Worm (Caenorhabditis elegans) whole organism, L4 larva: ENCODE data around the gene hlh-4.

ENCODE experiments used
- D1046.2 ChIP-seq: fragments of 200-800 bp; sonication (Bioruptor generic); IDR thresholded peaks from 2 replicates; pipeline ENCODE4 v1.3.6; 2022; ENCODE audit warnings: missing genetic modification characterization, missing compliant biosample characterization
- F37D6.2 ChIP-seq: sonication (generic microtip); optimal IDR thresholded peaks from 2 replicates; lab custom pipeline; 2016; ENCODE audit warnings: mild to moderate bottlenecking, missing genetic modification characterization, missing compliant biosample characterization
- F44E2.7 ChIP-seq: fragments of 200-800 bp; sonication (Bioruptor generic); IDR thresholded peaks from 2 replicates; pipeline ENCODE4 v2.1.2; 2022; ENCODE audit warnings: missing genetic modification characterization, missing compliant biosample characterization
- F49E8.2 ChIP-seq: sonication (generic microtip); optimal IDR thresholded peaks from 2 replicates; lab custom pipeline; 2016; ENCODE audit warnings: missing compliant biosample characterization, mild to moderate bottlenecking, missing genetic modification characterization, borderline replicate concordance
- T26A8.4 ChIP-seq: fragments of 200-800 bp; sonication (Bioruptor generic); IDR thresholded peaks from 2 replicates; pipeline ENCODE4 v1.3.6; 2022; ENCODE audit warnings: missing genetic modification characterization, missing compliant biosample characterization
- Y105C5A.15 ChIP-seq: fragments of 200-800 bp; sonication (Bioruptor generic); IDR thresholded peaks from 2 replicates; pipeline ENCODE4 v1.3.6; 2022; ENCODE audit warnings: missing genetic modification characterization, missing compliant biosample characterization
- Y5F2A.4 ChIP-seq: fragments of 200-800 bp; sonication (Bioruptor generic); optimal IDR thresholded peaks from 2 replicates; lab custom pipeline; 2018; ENCODE audit warnings: mild to moderate bottlenecking, missing genetic modification characterization, missing compliant biosample characterization
- Y75B8A.6 ChIP-seq: fragments of 200-800 bp; sonication (Bioruptor generic); IDR thresholded peaks from 2 replicates; pipeline ENCODE4 v1.3.6; 2022; ENCODE audit warnings: missing genetic modification reagents, missing genetic modification characterization, missing compliant biosample characterization
- ama-1 ChIP-seq: fragments of 150-350 bp; optimal IDR thresholded peaks from 2 replicates; lab custom pipeline; 2014; ENCODE audit warnings: inconsistent platforms, mixed read lengths
- arid-1 ChIP-seq: fragments of 200-800 bp; sonication (Bioruptor generic); conservative IDR thresholded peaks from 2 replicates; pipeline ENCODE4 v1.3.6; 2022; ENCODE audit warnings: missing genetic modification reagents, missing genetic modification characterization, missing compliant biosample characterization
- attf-4 ChIP-seq: sonication (generic microtip); optimal IDR thresholded peaks from 3 replicates; lab custom pipeline; 2017; ENCODE audit warnings: missing biosample characterization, missing genetic modification characterization
- ceh-44 ChIP-seq: fragments of 200-800 bp; sonication (Bioruptor generic); IDR thresholded peaks from 2 replicates; pipeline ENCODE4 v1.3.6; 2022; ENCODE audit warnings: missing genetic modification reagents, missing genetic modification characterization, missing compliant biosample characterization
- ceh-62 ChIP-seq: sonication (generic microtip); optimal IDR thresholded peaks from 2 replicates; lab custom pipeline; 2017; ENCODE audit warnings: missing biosample characterization, missing genetic modification characterization
- ceh-82 ChIP-seq: sonication (generic microtip); optimal IDR thresholded peaks from 2 replicates; lab custom pipeline; 2017; ENCODE audit warnings: missing biosample characterization, missing genetic modification characterization
- ces-1 ChIP-seq: fragments of 150-350 bp; sonication (generic microtip); optimal IDR thresholded peaks from 4 replicates; lab custom pipeline; 2014; ENCODE audit warnings: missing biosample characterization, missing genetic modification reagents, missing genetic modification characterization
- ctbp-1 ChIP-seq: fragments of 200-800 bp; sonication (Bioruptor generic); IDR thresholded peaks from 2 replicates; pipeline ENCODE4 v1.3.6; 2022; ENCODE audit warnings: missing genetic modification reagents, missing genetic modification characterization, missing compliant biosample characterization
- daf-8 ChIP-seq: fragments of 200-800 bp; sonication (Bioruptor generic); IDR thresholded peaks from 2 replicates; pipeline ENCODE4 v1.3.6; 2022; ENCODE audit warnings: missing genetic modification characterization, missing compliant biosample characterization
- dmd-6 ChIP-seq: fragments of 200-800 bp; sonication (Bioruptor generic); IDR thresholded peaks from 2 replicates; pipeline ENCODE4 v1.3.6; 2022; ENCODE audit warnings: missing genetic modification reagents, missing genetic modification characterization, missing compliant biosample characterization
- dmd-9 ChIP-seq: fragments of 200-800 bp; sonication (Bioruptor generic); IDR thresholded peaks from 2 replicates; pipeline ENCODE4 v1.3.6; 2022; ENCODE audit warnings: missing genetic modification reagents, missing genetic modification characterization, missing compliant biosample characterization
- dpl-1 ChIP-seq: fragments of 150-350 bp; optimal IDR thresholded peaks from 2 replicates; lab custom pipeline; 2014; ENCODE audit warnings: missing biosample characterization, missing genetic modification reagents, missing genetic modification characterization
- duxl-1 ChIP-seq: sonication (generic microtip); optimal IDR thresholded peaks from 2 replicates; lab custom pipeline; 2016; ENCODE audit warnings: mild to moderate bottlenecking, missing genetic modification characterization, moderate library complexity, missing compliant biosample characterization; ENCODE audit not compliant: poor library complexity
- dve-1 ChIP-seq: sonication (generic microtip); optimal IDR thresholded peaks from 2 replicates; lab custom pipeline; 2017; ENCODE audit warnings: antibody characterized with exemption, mild to moderate bottlenecking, missing genetic modification characterization, missing compliant biosample characterization; ENCODE audit not compliant: insufficient read depth
- egl-43 ChIP-seq: fragments of 200-800 bp; sonication (Bioruptor generic); IDR thresholded peaks from 2 replicates; pipeline ENCODE4 v1.3.6; 2022; ENCODE audit warnings: missing genetic modification reagents, missing genetic modification characterization, missing compliant biosample characterization
- fkh-10 ChIP-seq: fragments of 150-350 bp; optimal IDR thresholded peaks from 2 replicates; lab custom pipeline; 2014; ENCODE audit warnings: missing biosample characterization, missing genetic modification reagents, missing genetic modification characterization
- fos-1 ChIP-seq: fragments of 150-350 bp; optimal IDR thresholded peaks from 2 replicates; lab custom pipeline; 2014; ENCODE audit warnings: missing biosample characterization, missing genetic modification characterization
- gei-8 ChIP-seq: fragments of 200-800 bp; sonication (Bioruptor generic); optimal IDR thresholded peaks from 2 replicates; lab custom pipeline; 2018; ENCODE audit warnings: mild to moderate bottlenecking, missing genetic modification characterization, missing compliant biosample characterization
- jun-1 ChIP-seq: fragments of 150-350 bp; optimal IDR thresholded peaks from 2 replicates; lab custom pipeline; 2014; ENCODE audit warnings: missing biosample characterization, missing genetic modification reagents, missing genetic modification characterization
- lin-15B ChIP-seq: fragments of 150-350 bp; sonication (generic microtip); optimal IDR thresholded peaks from 3 replicates; lab custom pipeline; 2014; ENCODE audit warnings: missing biosample characterization, missing genetic modification characterization
- lin-39 ChIP-seq: fragments of 150-350 bp; optimal IDR thresholded peaks from 2 replicates; lab custom pipeline; 2014; ENCODE audit warnings: missing biosample characterization, missing genetic modification reagents, missing genetic modification characterization
- lir-3 ChIP-seq: sonication (generic microtip); optimal IDR thresholded peaks from 2 replicates; lab custom pipeline; 2016; ENCODE audit warnings: mild to moderate bottlenecking, missing genetic modification characterization, missing compliant biosample characterization
- lsy-2 ChIP-seq, 2 experiments: fragments of 150-350 bp in 1 of 2; sonication (generic microtip) in 1 of 2; optimal IDR thresholded peaks; 2 replicates each; lab custom pipeline; 2014 to 2017; ENCODE audit warnings: missing biosample characterization in 2 of 2, missing genetic modification characterization in 2 of 2
- madf-9 ChIP-seq: fragments of 200-800 bp; sonication (Bioruptor generic); conservative IDR thresholded peaks from 2 replicates; pipeline ENCODE4 v1.3.6; 2022; ENCODE audit warnings: missing genetic modification reagents, missing genetic modification characterization, missing compliant biosample characterization
- mdl-1 ChIP-seq, 2 experiments: fragments of 150-350 bp in 1 of 2; sonication (generic microtip) in 1 of 2; optimal IDR thresholded peaks; 2 replicates each; lab custom pipeline; 2014 to 2017; ENCODE audit warnings: missing biosample characterization in 2 of 2, missing genetic modification characterization in 2 of 2
- mdt-29 ChIP-seq: fragments of 200-800 bp; sonication (Bioruptor generic); IDR thresholded peaks from 2 replicates; pipeline ENCODE4 v1.3.6; 2022; ENCODE audit warnings: missing genetic modification reagents, missing genetic modification characterization, missing compliant biosample characterization
- mep-1 ChIP-seq: fragments of 150-350 bp; sonication (generic microtip); optimal IDR thresholded peaks from 3 replicates; lab custom pipeline; 2014; ENCODE audit warnings: missing biosample characterization, missing genetic modification characterization
- mes-2 ChIP-seq: sonication (generic microtip); optimal IDR thresholded peaks from 2 replicates; lab custom pipeline; 2016; ENCODE audit warnings: missing genotype, mild to moderate bottlenecking, missing genetic modification characterization, missing compliant biosample characterization; ENCODE audit not compliant: poor library complexity, severe bottlenecking
- mxl-2 ChIP-seq: fragments of 200-800 bp; sonication (Bioruptor generic); conservative IDR thresholded peaks from 2 replicates; pipeline ENCODE4 v1.3.6; 2022; ENCODE audit warnings: missing genetic modification reagents, missing genetic modification characterization, missing compliant biosample characterization
- nhr-102 ChIP-seq: sonication (generic microtip); optimal IDR thresholded peaks from 2 replicates; lab custom pipeline; 2016; ENCODE audit warnings: mild to moderate bottlenecking, missing genetic modification characterization, moderate library complexity, missing compliant biosample characterization
- nhr-11 ChIP-seq: fragments of 150-350 bp; optimal IDR thresholded peaks from 2 replicates; lab custom pipeline; 2014; ENCODE audit warnings: missing biosample characterization, missing genetic modification characterization
- nhr-111 ChIP-seq: fragments of 200-800 bp; sonication (Bioruptor generic); optimal IDR thresholded peaks from 2 replicates; lab custom pipeline; 2018; ENCODE audit warnings: mild to moderate bottlenecking, missing genetic modification characterization, missing compliant biosample characterization
- nhr-25 ChIP-seq: sonication (generic microtip); optimal IDR thresholded peaks from 2 replicates; lab custom pipeline; 2017; ENCODE audit warnings: missing genetic modification characterization, mild to moderate bottlenecking, missing compliant biosample characterization, antibody characterized with exemption, moderate library complexity, borderline replicate concordance; ENCODE audit not compliant: insufficient read depth
- nhr-28 ChIP-seq: fragments of 150-350 bp; optimal IDR thresholded peaks from 2 replicates; lab custom pipeline; 2014; ENCODE audit warnings: missing biosample characterization, missing genetic modification characterization
- nhr-41 ChIP-seq: fragments of 200-800 bp; sonication (Bioruptor generic); IDR thresholded peaks from 2 replicates; pipeline ENCODE4 v1.3.6; 2022; ENCODE audit warnings: missing genetic modification reagents, missing genetic modification characterization, missing compliant biosample characterization
- nhr-77 ChIP-seq: fragments of 150-350 bp; optimal IDR thresholded peaks from 2 replicates; lab custom pipeline; 2014; ENCODE audit warnings: missing biosample characterization, missing genetic modification characterization
- php-3 ChIP-seq: fragments of 200-800 bp; sonication (Bioruptor generic); IDR thresholded peaks from 2 replicates; pipeline ENCODE4 v1.3.6; 2022; ENCODE audit warnings: missing genetic modification reagents, missing genetic modification characterization, missing compliant biosample characterization
- pqm-1 ChIP-seq: sonication (generic microtip); optimal IDR thresholded peaks from 2 replicates; lab custom pipeline; 2017; ENCODE audit warnings: missing biosample characterization, missing genetic modification characterization
- saeg-2 ChIP-seq: fragments of 200-800 bp; sonication (Bioruptor generic); IDR thresholded peaks from 2 replicates; pipeline ENCODE4 v1.3.6; 2022; ENCODE audit warnings: missing genetic modification reagents, missing genetic modification characterization, missing compliant biosample characterization
- skn-1 ChIP-seq: fragments of 150-350 bp; optimal IDR thresholded peaks from 2 replicates; lab custom pipeline; 2014; ENCODE audit warnings: missing biosample characterization, missing genetic modification characterization
- snpc-4 ChIP-seq: fragments of 150-350 bp; optimal IDR thresholded peaks from 2 replicates; lab custom pipeline; 2014; ENCODE audit warnings: missing biosample characterization, missing genetic modification characterization
- tag-97 ChIP-seq: fragments of 200-800 bp; sonication (Bioruptor generic); IDR thresholded peaks from 2 replicates; pipeline ENCODE4 v1.3.6; 2022; ENCODE audit warnings: missing genetic modification characterization, missing compliant biosample characterization
- tra-1 ChIP-seq: fragments of 200-800 bp; sonication (Bioruptor generic); IDR thresholded peaks from 2 replicates; pipeline ENCODE4 v1.3.6; 2022; ENCODE audit warnings: missing genetic modification reagents, missing genetic modification characterization, missing compliant biosample characterization
- zfp-3 ChIP-seq: fragments of 200-800 bp; sonication (Bioruptor generic); conservative IDR thresholded peaks from 2 replicates; pipeline ENCODE4 v1.3.6; 2022; ENCODE audit warnings: missing genetic modification reagents, missing genetic modification characterization, missing compliant biosample characterization

The hlh-4 gene

ce11 chrIII:9717243-9717642 is 21.6 kb downstream of the hlh-4 start (continued):
- TF ChIP-seq gei-8 (no peak), ceh-82 (tag; lab: Kevin White, UChicago) (no peak), nhr-77 (no peak), madf-9 (GFP tag; lab: Robert Waterston, UW) (no peak), lin-39 (no peak), zfp-3 (GFP tag; lab: Robert Waterston, UW) (no peak), lin-15B (peak; percentile 46), saeg-2 (no peak), ceh-44 (no peak), nhr-11 (tag; lab: Kevin White, UChicago) (peak; percentile 15), dmd-9 (GFP tag; lab: Robert Waterston, UW) (no peak), nhr-25 (tag; lab: Kevin White, UChicago) (peak; percentile 63), arid-1 (no peak), duxl-1 (tag; lab: Kevin White, UChicago) (peak; percentile 48), fkh-10 (no peak), ama-1 (lab: Kevin White, UChicago) (peak; percentile 94), daf-8 (GFP tag; lab: Robert Waterston, UW) (no peak), nhr-28 (tag; lab: Kevin White, UChicago) (peak; percentile 40), nhr-102 (tag; lab: Kevin White, UChicago) (peak; percentile 73), snpc-4 (tag; lab: Kevin White, UChicago) (peak; percentile 91), mdt-29 (GFP tag; lab: Robert Waterston, UW) (no peak), ceh-62 (tag; lab: Kevin White, UChicago) (no peak), mdl-1 (tag; optimal IDR thresholded peaks at IDR 0.05; lab: Kevin White, UChicago) (no peak), tra-1 (GFP tag; lab: Robert Waterston, UW) (peak; percentile 28; the same call in 1 of the 2 replicates), ces-1 (no peak), attf-4 (tag; lab: Kevin White, UChicago) (peak; percentile 25), mxl-2 (no peak), mep-1 (tag; lab: Kevin White, UChicago) (peak; percentile 59), D1046.2 (no peak), tag-97 (GFP tag; lab: Robert Waterston, UW) (no peak), F44E2.7 (GFP tag; lab: Robert Waterston, UW) (no peak), Y105C5A.15 (GFP tag; lab: Robert Waterston, UW) (no peak), T26A8.4 (no peak; the same call in 1 of the 2 replicates), jun-1 (tag; lab: Kevin White, UChicago) (peak; percentile 7), pqm-1 (tag; lab: Kevin White, UChicago) (no peak), mes-2 (tag; lab: Kevin White, UChicago) (peak; percentile 89), php-3 (GFP tag; lab: Robert Waterston, UW) (peak; percentile 49; the same call in 1 of the 2 replicates), Y75B8A.6 (no peak), dve-1 (tag; lab: Kevin White, UChicago) (peak; percentile 79), egl-43 (GFP tag; lab: Robert Waterston, UW) (no peak), dmd-6 (GFP tag; lab: Robert Waterston, UW) (peak; percentile 63), ctbp-1 (GFP tag; lab: Robert Waterston, UW) (no peak), fos-1 (tag; lab: Kevin White, UChicago) (no peak), lir-3 (no peak), nhr-111 (GFP tag; lab: Kevin White, UChicago) (no peak), F37D6.2 (no peak), dpl-1 (GFP tag; lab: Kevin White, UChicago) (peak; percentile 30), F49E8.2 (tag; lab: Kevin White, UChicago) (peak; percentile 90), nhr-41 (no peak), Y5F2A.4 (GFP tag; lab: Kevin White, UChicago) (no peak), skn-1 (tag; lab: Kevin White, UChicago) (no peak), lsy-2 (tag; optimal IDR thresholded peaks at IDR 0.05; lab: Kevin White, UChicago) (peak in 1 of 2 experiments; percentile 73)
